Worm (Caenorhabditis elegans) whole organism, young adult: ENCODE data around the gene C45B2.1.

ENCODE experiments used
- B0336.3 ChIP-seq: fragments of 200-800 bp; sonication (Bioruptor generic); IDR thresholded peaks from 2 replicates; pipeline ENCODE4 v1.3.6; 2022; ENCODE audit warnings: missing genetic modification characterization, missing compliant biosample characterization
- D2030.7 ChIP-seq: fragments of 200-800 bp; sonication (Bioruptor generic); IDR thresholded peaks from 2 replicates; pipeline ENCODE4 v1.3.6; 2022; ENCODE audit warnings: missing genetic modification reagents, missing genetic modification characterization, missing compliant biosample characterization
- F52B5.7 ChIP-seq: sonication (generic microtip); optimal IDR thresholded peaks from 2 replicates; lab custom pipeline; 2016; ENCODE audit warnings: mild to moderate bottlenecking, missing genetic modification characterization, missing compliant biosample characterization
- F55B11.4 ChIP-seq: sonication (generic microtip); optimal IDR thresholded peaks from 2 replicates; lab custom pipeline; 2016; ENCODE audit warnings: missing compliant biosample characterization, missing genetic modification characterization, borderline replicate concordance; ENCODE audit not compliant: insufficient read depth
- K11D2.4 ChIP-seq: fragments of 200-800 bp; sonication (Bioruptor generic); IDR thresholded peaks from 2 replicates; pipeline ENCODE4 v1.3.6; 2022; ENCODE audit warnings: missing genetic modification reagents, missing genetic modification characterization, missing compliant biosample characterization
- K12H6.12 ChIP-seq: fragments of 200-800 bp; sonication (Bioruptor generic); optimal IDR thresholded peaks from 2 replicates; lab custom pipeline; 2018; ENCODE audit warnings: mild to moderate bottlenecking, missing genetic modification characterization, missing compliant biosample characterization
- T07F8.4 ChIP-seq: sonication (generic microtip); optimal IDR thresholded peaks from 2 replicates; lab custom pipeline; 2016; ENCODE audit warnings: mild to moderate bottlenecking, missing genetic modification characterization, moderate library complexity, missing compliant biosample characterization
- T26A5.8 ChIP-seq: sonication (generic microtip); optimal IDR thresholded peaks from 2 replicates; lab custom pipeline; 2016; ENCODE audit warnings: missing genetic modification characterization, missing compliant biosample characterization
- Y53G8AR.9 ChIP-seq: fragments of 200-800 bp; sonication (Bioruptor generic); conservative IDR thresholded peaks from 2 replicates; pipeline ENCODE4 v1.3.6; 2022; ENCODE audit warnings: missing genetic modification reagents, missing genetic modification characterization, missing compliant biosample characterization
- Y56A3A.18 ChIP-seq: fragments of 200-800 bp; sonication (Bioruptor generic); IDR thresholded peaks from 2 replicates; pipeline ENCODE4 v1.3.6; 2022; ENCODE audit warnings: missing genetic modification reagents, missing genetic modification characterization, missing compliant biosample characterization
- Y67H2A.10 ChIP-seq: fragments of 200-800 bp; sonication (Bioruptor generic); conservative IDR thresholded peaks from 2 replicates; pipeline ENCODE4 v1.3.6; 2022; ENCODE audit warnings: missing genetic modification reagents, missing genetic modification characterization, missing compliant biosample characterization
- ama-1 ChIP-seq, 3 experiments: fragments of 150-350 bp in 1 of 3; sonication (generic microtip) in 2 of 3; optimal IDR thresholded peaks; 2 replicates each; lab custom pipeline; 2014 to 2018; ENCODE audit warnings: missing biosample characterization in 2 of 3, missing genetic modification characterization in 2 of 3, missing genetic modification reagents in 2 of 3
- athp-1 ChIP-seq: sonication (generic microtip); optimal IDR thresholded peaks from 2 replicates; lab custom pipeline; 2017; ENCODE audit warnings: mild to moderate bottlenecking, missing genetic modification characterization, missing compliant biosample characterization
- attf-5 ChIP-seq: fragments of 200-800 bp; sonication (Bioruptor generic); optimal IDR thresholded peaks from 2 replicates; lab custom pipeline; 2018; ENCODE audit warnings: mild to moderate bottlenecking, missing genetic modification characterization, missing compliant biosample characterization
- attf-6 ChIP-seq: fragments of 200-800 bp; sonication (Bioruptor generic); IDR thresholded peaks from 2 replicates; pipeline ENCODE4 v1.3.6; 2022; ENCODE audit warnings: missing genetic modification reagents, missing genetic modification characterization, missing compliant biosample characterization
- cebp-1 ChIP-seq, 2 experiments: fragments of 200-800 bp in 1 of 2; sonication (Bioruptor generic) in 1 of 2; sonication (generic microtip) in 1 of 2; IDR thresholded peaks in 1 of 2; optimal IDR thresholded peaks in 1 of 2; 2 replicates each; pipeline versions ENCODE4 v1.3.6 to Lab custom; 2017 to 2022; ENCODE audit warnings: missing compliant biosample characterization in 2 of 2, missing genetic modification characterization in 2 of 2, mild to moderate bottlenecking in 1 of 2, missing genetic modification reagents in 1 of 2, moderate library complexity in 1 of 2
- chd-7 ChIP-seq: sonication (generic microtip); optimal IDR thresholded peaks from 2 replicates; lab custom pipeline; 2016; ENCODE audit warnings: mild to moderate bottlenecking, missing genetic modification characterization, moderate library complexity, missing compliant biosample characterization
- efl-1 ChIP-seq: fragments of 150-350 bp; optimal IDR thresholded peaks from 2 replicates; lab custom pipeline; 2014; ENCODE audit warnings: missing biosample characterization, missing genetic modification reagents, missing genetic modification characterization
- egl-44 ChIP-seq: fragments of 200-800 bp; sonication (Bioruptor generic); IDR thresholded peaks from 2 replicates; pipeline ENCODE4 v1.3.6; 2022; ENCODE audit warnings: missing genetic modification reagents, missing genetic modification characterization, missing compliant biosample characterization
- ets-4 ChIP-seq: fragments of 200-800 bp; sonication (Bioruptor generic); optimal IDR thresholded peaks from 2 replicates; lab custom pipeline; 2018; ENCODE audit warnings: mild to moderate bottlenecking, missing genetic modification characterization, missing compliant biosample characterization
- let-607 ChIP-seq, 2 experiments: fragments of 200-800 bp in 1 of 2; sonication (Bioruptor generic) in 1 of 2; sonication (generic microtip) in 1 of 2; optimal IDR thresholded peaks; 2 replicates each; lab custom pipeline; 2016 to 2018; ENCODE audit warnings: mild to moderate bottlenecking in 2 of 2, missing compliant biosample characterization in 2 of 2, missing genetic modification characterization in 2 of 2, moderate library complexity in 2 of 2, missing genotype in 1 of 2
- lin-26 ChIP-seq: fragments of 200-800 bp; sonication (Bioruptor generic); IDR thresholded peaks from 2 replicates; pipeline ENCODE4 v1.3.6; 2022; ENCODE audit warnings: missing genetic modification reagents, missing genetic modification characterization, missing compliant biosample characterization
- lsy-27 ChIP-seq: sonication (generic microtip); optimal IDR thresholded peaks from 2 replicates; lab custom pipeline; 2017; ENCODE audit warnings: missing genetic modification characterization, mild to moderate bottlenecking, missing compliant biosample characterization, antibody characterized with exemption, missing genotype, borderline replicate concordance; ENCODE audit not compliant: insufficient read depth
- madf-3 ChIP-seq: fragments of 200-800 bp; sonication (Bioruptor generic); IDR thresholded peaks from 2 replicates; pipeline ENCODE4 v1.3.6; 2022; ENCODE audit warnings: missing genetic modification reagents, missing genetic modification characterization, missing compliant biosample characterization
- mes-4 ChIP-seq: sonication (generic microtip); optimal IDR thresholded peaks from 2 replicates; lab custom pipeline; 2016; ENCODE audit warnings: missing genotype, missing genetic modification characterization, missing compliant biosample characterization
- mxl-1 ChIP-seq: sonication (generic microtip); optimal IDR thresholded peaks from 2 replicates; lab custom pipeline; 2016; ENCODE audit warnings: missing genetic modification characterization, missing compliant biosample characterization
- nfyb-1 ChIP-seq: fragments of 200-800 bp; sonication (Bioruptor generic); IDR thresholded peaks from 2 replicates; pipeline ENCODE4 v1.3.6; 2022; ENCODE audit warnings: missing genetic modification reagents, missing genetic modification characterization, missing compliant biosample characterization
- nhr-80 ChIP-seq: sonication (generic microtip); optimal IDR thresholded peaks from 2 replicates; lab custom pipeline; 2016; ENCODE audit warnings: missing genetic modification characterization, missing compliant biosample characterization
- nhr-90 ChIP-seq: sonication (generic microtip); optimal IDR thresholded peaks from 2 replicates; lab custom pipeline; 2016; ENCODE audit warnings: missing genotype, mild to moderate bottlenecking, missing genetic modification characterization, missing compliant biosample characterization
- rcor-1 ChIP-seq: fragments of 200-800 bp; sonication (Bioruptor generic); IDR thresholded peaks from 2 replicates; pipeline ENCODE4 v1.3.6; 2022; ENCODE audit warnings: missing genetic modification reagents, missing genetic modification characterization, missing compliant biosample characterization
- rec-8 ChIP-seq, 2 experiments: sonication (generic microtip); optimal IDR thresholded peaks; 2 replicates each; lab custom pipeline; 2016; ENCODE audit warnings: mild to moderate bottlenecking in 2 of 2, missing genetic modification characterization in 2 of 2, missing genetic modification reagents in 2 of 2, missing genotype in 2 of 2, missing biosample characterization in 1 of 2, missing compliant biosample characterization in 1 of 2, moderate library complexity in 1 of 2
- somi-1 ChIP-seq: fragments of 200-800 bp; sonication (Bioruptor generic); optimal IDR thresholded peaks from 2 replicates; lab custom pipeline; 2018; ENCODE audit warnings: mild to moderate bottlenecking, missing genetic modification characterization, missing compliant biosample characterization
- tbp1 ChIP-seq: fragments of 200-800 bp; sonication (Bioruptor generic); optimal IDR thresholded peaks from 2 replicates; lab custom pipeline; 2018; ENCODE audit warnings: mild to moderate bottlenecking, missing genetic modification characterization, missing compliant biosample characterization
- tbx-9 ChIP-seq: sonication (generic microtip); optimal IDR thresholded peaks from 2 replicates; lab custom pipeline; 2016; ENCODE audit warnings: borderline replicate concordance, missing genetic modification characterization, inconsistent platforms, missing compliant biosample characterization
- tlf-1 ChIP-seq: fragments of 200-800 bp; sonication (Bioruptor generic); optimal IDR thresholded peaks from 2 replicates; lab custom pipeline; 2018; ENCODE audit warnings: mild to moderate bottlenecking, missing genetic modification characterization, missing compliant biosample characterization
- zfh-2 ChIP-seq: fragments of 200-800 bp; sonication (Bioruptor generic); conservative IDR thresholded peaks from 2 replicates; pipeline ENCODE4 v1.3.6; 2022; ENCODE audit warnings: missing genetic modification reagents, missing genetic modification characterization, missing compliant biosample characterization
- zim-3 ChIP-seq: sonication (generic microtip); optimal IDR thresholded peaks from 2 replicates; lab custom pipeline; 2017; ENCODE audit warnings: mild to moderate bottlenecking, missing genetic modification characterization, moderate library complexity, missing compliant biosample characterization
- ztf-26 ChIP-seq: sonication (generic microtip); optimal IDR thresholded peaks from 2 replicates; lab custom pipeline; 2017; ENCODE audit warnings: missing genetic modification characterization, missing compliant biosample characterization
- ztf-6 ChIP-seq: fragments of 200-800 bp; sonication (Bioruptor generic); IDR thresholded peaks from 2 replicates; pipeline ENCODE4 v1.3.6; 2022; ENCODE audit warnings: missing genetic modification reagents, missing genetic modification characterization, missing compliant biosample characterization

The C45B2.1 gene

ce11 chrX:6085824-6086223 is at the start of gene C45B2.1:
C45B2.1 (plus strand) TSS chrX:6086124.
- no peak for TF ChIP-seq attf-6
- no peak for TF ChIP-seq efl-1
- TF ChIP-seq tbp1 = no peak
- TF ChIP-seq ztf-6 (GFP tag; lab: Robert Waterston, UW) = no peak
- TF ChIP-seq zim-3 (tag; lab: Kevin White, UChicago) = no peak

DNA sequence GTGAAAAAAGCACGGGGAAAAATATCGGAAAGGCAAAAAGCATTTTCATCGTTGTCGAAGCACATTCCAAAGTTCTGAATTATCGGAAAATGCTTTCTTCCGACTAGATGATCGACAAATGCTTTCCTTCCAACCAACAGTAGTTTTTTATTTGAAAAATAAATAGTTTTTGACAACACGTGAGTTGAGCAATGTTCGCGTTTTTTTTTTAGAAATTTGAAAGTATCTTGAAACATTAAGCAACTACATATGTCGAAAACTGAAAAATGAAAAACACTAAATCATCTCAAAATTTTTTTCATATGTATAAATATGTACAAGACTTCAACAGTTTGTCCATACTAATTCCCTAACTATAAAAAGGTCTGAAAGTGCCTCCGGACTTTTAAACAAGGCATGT is 46.4 kb upstream of the C45B2.1 start, which contains the start of gene hsp-25:
Gene hsp-25, minus strand, starts transcription at position 101 of the 400 bp plus-strand sequence.
- TF ChIP-seq K11D2.4 (no peak), efl-1 (no peak), F52B5.7 (no peak), lsy-27 (tag; lab: Kevin White, UChicago) (no peak), mes-4 (tag; lab: Kevin White, UChicago) (no peak), nhr-90 (tag; lab: Kevin White, UChicago) (no peak), T26A5.8 (tag; lab: Kevin White, UChicago) (no peak), athp-1 (tag; lab: Kevin White, UChicago) (no peak), mxl-1 (tag; lab: Kevin White, UChicago) (no peak), nfyb-1 (no peak), Y56A3A.18 (GFP tag; lab: Robert Waterston, UW) (no peak), ztf-6 (GFP tag; lab: Robert Waterston, UW) (no peak)

DNA sequence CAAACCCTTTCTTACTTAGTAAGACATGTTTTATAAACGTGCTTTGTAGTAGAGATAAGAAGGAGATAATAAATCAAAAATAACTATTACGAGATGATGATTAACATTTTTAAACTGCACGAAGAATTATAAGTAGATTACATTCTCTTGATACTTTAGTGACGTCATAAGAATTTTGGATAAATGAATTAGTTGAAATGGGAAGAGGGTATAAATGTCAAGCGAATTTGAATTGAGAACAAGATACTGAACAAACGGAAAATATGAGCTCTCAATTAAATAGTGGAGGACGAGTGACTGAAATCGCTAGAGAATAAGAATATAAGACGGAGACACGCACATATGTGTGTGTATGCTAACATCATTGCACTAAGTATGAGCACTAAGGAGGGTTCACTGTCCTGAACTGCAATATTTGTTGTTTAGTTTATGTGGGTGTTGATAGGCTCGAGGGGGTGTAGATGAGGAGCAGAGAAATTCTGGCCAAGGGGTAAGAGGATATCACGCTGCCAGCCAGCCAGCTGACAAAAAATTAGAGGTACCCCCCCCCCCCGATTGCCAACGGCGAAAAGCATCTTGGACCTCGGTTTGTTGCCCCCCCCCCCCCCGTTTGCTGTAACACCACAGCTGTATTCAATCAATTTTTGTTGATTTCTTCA is 45.4 kb upstream of the C45B2.1 start:
- TF ChIP-seq attf-5 (GFP tag; lab: Kevin White, UChicago) = peak; percentile 20
- no peak for TF ChIP-seq tbx-9
- no peak for TF ChIP-seq somi-1 (GFP tag; lab: Kevin White, UChicago)
- TF ChIP-seq cebp-1 (GFP tag; IDR thresholded peaks at IDR 0.05; lab: Robert Waterston, UW) = no peak
- TF ChIP-seq cebp-1 (tag; optimal IDR thresholded peaks at IDR 0.05; lab: Kevin White, UChicago) = peak; percentile 25
- peak; percentile 56; the same call in 1 of the 2 replicates for TF ChIP-seq nfyb-1
- TF ChIP-seq zim-3 (tag; lab: Kevin White, UChicago) = no peak
- TF ChIP-seq Y67H2A.10 (GFP tag; lab: Robert Waterston, UW) = no peak
- TF ChIP-seq let-607 (tag; optimal IDR thresholded peaks at IDR 0.05; lab: Kevin White, UChicago) = no peak
- no peak for TF ChIP-seq chd-7 (tag; lab: Kevin White, UChicago)
- TF ChIP-seq B0336.3 (GFP tag; lab: Robert Waterston, UW) = 0 out of 2 replicates have a peak, but pooled peaks have one; percentile 35
- peak; percentile 89 for TF ChIP-seq zfh-2
- TF ChIP-seq, all 124 proteins: peak for 5

DNA sequence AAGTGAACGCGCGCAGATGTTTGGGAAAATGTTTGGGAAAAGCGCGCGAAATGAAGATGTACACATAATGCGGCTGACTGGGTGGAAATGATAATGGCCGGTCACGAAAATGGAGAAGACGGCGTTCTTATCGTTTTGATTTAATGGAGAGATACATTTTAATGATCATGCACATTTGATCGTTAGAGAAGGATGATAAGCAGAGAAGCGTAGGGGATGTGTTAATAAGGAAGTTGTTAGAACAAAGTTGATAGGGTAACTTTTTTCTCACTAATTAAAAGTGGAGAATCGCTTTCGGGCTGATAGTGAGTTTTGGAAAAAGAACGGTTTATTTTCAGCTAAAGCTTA is 44.9 kb upstream of the C45B2.1 start:
- TF ChIP-seq madf-3 (GFP tag; lab: Robert Waterston, UW) (0 out of 2 replicates have a peak, but pooled peaks have one; percentile 15), Y53G8AR.9 (no peak)
- TF ChIP-seq, all 124 proteins: peak for 1

- TF ChIP-seq rec-8 (tag; optimal IDR thresholded peaks at IDR 0.05; lab: Kevin White, UChicago) = no peak
- peak; percentile 51; the same call in 1 of the 2 replicates for TF ChIP-seq lin-26 (GFP tag; lab: Robert Waterston, UW)
- TF ChIP-seq T07F8.4 (tag; lab: Kevin White, UChicago) = no peak
- TF ChIP-seq K12H6.12 (tag; lab: Kevin White, UChicago) = peak; percentile 40
- peak; percentile 40 for TF ChIP-seq tlf-1 (GFP tag; lab: Kevin White, UChicago)
- TF ChIP-seq B0336.3 (GFP tag; lab: Robert Waterston, UW) = peak; percentile 77
- peak; percentile 77 for TF ChIP-seq somi-1 (GFP tag; lab: Kevin White, UChicago)
- no peak for TF ChIP-seq ama-1 (optimal IDR thresholded peaks at IDR 0.05; lab: Kevin White, UChicago)
- TF ChIP-seq ama-1 (GFP tag; optimal IDR thresholded peaks at IDR 0.05; lab: Kevin White, UChicago) = no peak
- TF ChIP-seq F55B11.4 (tag; lab: Kevin White, UChicago) = no peak
- no peak for TF ChIP-seq rcor-1 (GFP tag; lab: Robert Waterston, UW)
- TF ChIP-seq ets-4 (GFP tag; lab: Kevin White, UChicago) = no peak
- TF ChIP-seq nfyb-1 = peak; percentile 68
- no peak for TF ChIP-seq D2030.7 (GFP tag; lab: Robert Waterston, UW)
- peak in 1 of 2 experiments; percentile 65 for TF ChIP-seq let-607 (tag; optimal IDR thresholded peaks at IDR 0.05; lab: Kevin White, UChicago)
- peak; percentile 86 for TF ChIP-seq nhr-80 (tag; lab: Kevin White, UChicago)
- TF ChIP-seq ztf-26 (tag; lab: Kevin White, UChicago) = peak; percentile 77
- no peak for TF ChIP-seq mes-4 (tag; lab: Kevin White, UChicago)
- no peak for TF ChIP-seq egl-44
Observed at ce11 chrX:6041995-6042481, 43.9 kb upstream of the C45B2.1 start.
